Worm (Caenorhabditis elegans) whole organism, late embryonic: ENCODE data around the gene C42D8.1.

ENCODE experiments used
- C08G9.2 ChIP-seq: sonication (generic microtip); optimal IDR thresholded peaks from 2 replicates; lab custom pipeline; 2016; ENCODE audit warnings: mild to moderate bottlenecking, missing genetic modification characterization, moderate library complexity, missing compliant biosample characterization
- T23F11.4 ChIP-seq: fragments of 200-800 bp; sonication (Bioruptor generic); optimal IDR thresholded peaks from 2 replicates; lab custom pipeline; 2018; ENCODE audit warnings: mild to moderate bottlenecking, missing genetic modification characterization, missing compliant biosample characterization
- Y22D7AL.16 ChIP-seq: sonication (generic microtip); optimal IDR thresholded peaks from 2 replicates; lab custom pipeline; 2016; ENCODE audit warnings: missing genetic modification characterization, missing compliant biosample characterization
- ama-1 ChIP-seq: fragments of 150-350 bp; optimal IDR thresholded peaks from 2 replicates; lab custom pipeline; 2014
- ceh-19 ChIP-seq: fragments of 200-800 bp; sonication (Bioruptor generic); optimal IDR thresholded peaks from 2 replicates; lab custom pipeline; 2018; ENCODE audit warnings: mild to moderate bottlenecking, missing genetic modification characterization, missing compliant biosample characterization
- ceh-2 ChIP-seq: sonication (generic microtip); optimal IDR thresholded peaks from 2 replicates; lab custom pipeline; 2016; ENCODE audit warnings: missing genotype, missing genetic modification characterization, missing compliant biosample characterization
- ceh-24 ChIP-seq: sonication (generic microtip); optimal IDR thresholded peaks from 2 replicates; lab custom pipeline; 2016; ENCODE audit warnings: mild to moderate bottlenecking, missing genetic modification characterization, missing compliant biosample characterization
- ceh-31 ChIP-seq: sonication (generic microtip); optimal IDR thresholded peaks from 2 replicates; lab custom pipeline; 2016; ENCODE audit warnings: missing genetic modification characterization, missing compliant biosample characterization
- ceh-45 ChIP-seq: fragments of 200-800 bp; sonication (Bioruptor generic); IDR thresholded peaks from 2 replicates; pipeline ENCODE4 v1.3.6; 2022; ENCODE audit warnings: missing genetic modification reagents, missing genetic modification characterization, missing compliant biosample characterization
- ceh-48 ChIP-seq: sonication (generic microtip); optimal IDR thresholded peaks from 2 replicates; lab custom pipeline; 2016; ENCODE audit warnings: missing genetic modification characterization, inconsistent platforms, missing compliant biosample characterization
- ceh-6 ChIP-seq: fragments of 200-800 bp; sonication (Bioruptor generic); optimal IDR thresholded peaks from 2 replicates; lab custom pipeline; 2018; ENCODE audit warnings: mild to moderate bottlenecking, missing genetic modification characterization, missing compliant biosample characterization
- che-1 ChIP-seq: sonication (generic microtip); optimal IDR thresholded peaks from 2 replicates; lab custom pipeline; 2016; ENCODE audit warnings: mild to moderate bottlenecking, missing genetic modification characterization, missing compliant biosample characterization
- dve-1 ChIP-seq: sonication (generic microtip); optimal IDR thresholded peaks from 2 replicates; lab custom pipeline; 2017; ENCODE audit warnings: antibody characterized with exemption, mild to moderate bottlenecking, missing genetic modification characterization, missing compliant biosample characterization
- elt-2 ChIP-seq: sonication (generic microtip); optimal IDR thresholded peaks from 2 replicates; lab custom pipeline; 2016; ENCODE audit warnings: missing genetic modification reagents, missing genetic modification characterization, missing compliant biosample characterization
- elt-4 ChIP-seq: sonication (generic microtip); optimal IDR thresholded peaks from 2 replicates; lab custom pipeline; 2016; ENCODE audit warnings: missing genetic modification characterization, missing compliant biosample characterization
- ets-4 ChIP-seq: sonication (generic microtip); optimal IDR thresholded peaks from 2 replicates; lab custom pipeline; 2016; ENCODE audit warnings: missing genetic modification characterization, missing compliant biosample characterization
- fax-1 ChIP-seq: sonication (generic microtip); optimal IDR thresholded peaks from 2 replicates; lab custom pipeline; 2016; ENCODE audit warnings: missing genotype, missing genetic modification characterization, missing compliant biosample characterization
- fkh-6 ChIP-seq: sonication (generic microtip); optimal IDR thresholded peaks from 2 replicates; lab custom pipeline; 2016; ENCODE audit warnings: missing genetic modification characterization, missing compliant biosample characterization
- gmeb-2 ChIP-seq: sonication (generic microtip); optimal IDR thresholded peaks from 2 replicates; lab custom pipeline; 2016; ENCODE audit warnings: missing genetic modification characterization, inconsistent platforms, missing compliant biosample characterization
- hlh-13 ChIP-seq: fragments of 200-800 bp; sonication (Bioruptor generic); optimal IDR thresholded peaks from 2 replicates; lab custom pipeline; 2018; ENCODE audit warnings: mild to moderate bottlenecking, missing genetic modification characterization, missing compliant biosample characterization
- hlh-8 ChIP-seq: sonication (generic microtip); optimal IDR thresholded peaks from 2 replicates; lab custom pipeline; 2016; ENCODE audit warnings: missing genotype, missing genetic modification characterization, missing compliant biosample characterization
- lin-11 ChIP-seq: fragments of 200-800 bp; sonication (Bioruptor generic); optimal IDR thresholded peaks from 2 replicates; lab custom pipeline; 2018; ENCODE audit warnings: mild to moderate bottlenecking, missing genetic modification characterization, missing compliant biosample characterization
- madf-2 ChIP-seq: sonication (generic microtip); optimal IDR thresholded peaks from 2 replicates; lab custom pipeline; 2017; ENCODE audit warnings: missing genetic modification characterization, missing compliant biosample characterization
- nfya-1 ChIP-seq: sonication (generic microtip); optimal IDR thresholded peaks from 2 replicates; lab custom pipeline; 2017; ENCODE audit warnings: missing genetic modification characterization, mild to moderate bottlenecking, missing compliant biosample characterization, antibody characterized with exemption, moderate library complexity
- npax-4 ChIP-seq: sonication (generic microtip); optimal IDR thresholded peaks from 2 replicates; lab custom pipeline; 2016; ENCODE audit warnings: missing genetic modification characterization, missing compliant biosample characterization
- odd-2 ChIP-seq: sonication (generic microtip); optimal IDR thresholded peaks from 2 replicates; lab custom pipeline; 2017; ENCODE audit warnings: antibody characterized with exemption, mild to moderate bottlenecking, missing genetic modification characterization, missing compliant biosample characterization
- pat-9 ChIP-seq: fragments of 200-800 bp; sonication (Bioruptor generic); optimal IDR thresholded peaks from 2 replicates; lab custom pipeline; 2018; ENCODE audit warnings: mild to moderate bottlenecking, missing genetic modification characterization, moderate library complexity, missing compliant biosample characterization
- pha-2 ChIP-seq: sonication (generic microtip); optimal IDR thresholded peaks from 2 replicates; lab custom pipeline; 2017; ENCODE audit warnings: mild to moderate bottlenecking, missing genetic modification characterization, missing compliant biosample characterization
- pha-4 ChIP-seq: fragments of 150-350 bp; optimal IDR thresholded peaks from 2 replicates; lab custom pipeline; 2018; ENCODE audit warnings: missing biosample characterization, missing genetic modification reagents, missing genetic modification characterization
- pqm-1 ChIP-seq: sonication (generic microtip); optimal IDR thresholded peaks from 2 replicates; lab custom pipeline; 2016; ENCODE audit warnings: missing genetic modification characterization, missing compliant biosample characterization
- pros-1 ChIP-seq: fragments of 150-350 bp; optimal IDR thresholded peaks from 2 replicates; lab custom pipeline; 2014; ENCODE audit warnings: missing biosample characterization, missing genetic modification reagents, missing genetic modification characterization
- rnt-1 ChIP-seq: sonication (generic microtip); optimal IDR thresholded peaks from 2 replicates; lab custom pipeline; 2016; ENCODE audit warnings: missing genetic modification characterization, missing compliant biosample characterization
- sox-2 ChIP-seq: fragments of 200-800 bp; sonication (Bioruptor generic); IDR thresholded peaks from 2 replicates; pipeline ENCODE4 v1.3.6; 2022; ENCODE audit warnings: missing genetic modification reagents, missing genetic modification characterization, missing compliant biosample characterization
- sox-4 ChIP-seq: sonication (generic microtip); optimal IDR thresholded peaks from 2 replicates; lab custom pipeline; 2017; ENCODE audit warnings: mild to moderate bottlenecking, missing genetic modification characterization, inconsistent platforms, missing compliant biosample characterization
- syd-9 ChIP-seq: sonication (generic microtip); optimal IDR thresholded peaks from 2 replicates; lab custom pipeline; 2016; ENCODE audit warnings: mild to moderate bottlenecking, missing genetic modification characterization, moderate library complexity, missing compliant biosample characterization
- tbx-2 ChIP-seq: sonication (generic microtip); optimal IDR thresholded peaks from 2 replicates; lab custom pipeline; 2016; ENCODE audit warnings: missing genetic modification characterization, missing compliant biosample characterization
- ttx-3 ChIP-seq: sonication (generic microtip); optimal IDR thresholded peaks from 2 replicates; lab custom pipeline; 2016; ENCODE audit warnings: missing genetic modification reagents, missing genetic modification characterization, missing compliant biosample characterization
- unc-42 ChIP-seq: sonication (generic microtip); optimal IDR thresholded peaks from 2 replicates; lab custom pipeline; 2016; ENCODE audit warnings: missing genotype, missing genetic modification characterization, missing compliant biosample characterization
- unc-86 ChIP-seq: sonication (generic microtip); optimal IDR thresholded peaks from 2 replicates; lab custom pipeline; 2016; ENCODE audit warnings: missing genetic modification characterization, missing compliant biosample characterization
- ztf-16 ChIP-seq: sonication (generic microtip); optimal IDR thresholded peaks from 2 replicates; lab custom pipeline; 2017; ENCODE audit warnings: missing genetic modification characterization, missing compliant biosample characterization

The C42D8.1 gene

DNA sequence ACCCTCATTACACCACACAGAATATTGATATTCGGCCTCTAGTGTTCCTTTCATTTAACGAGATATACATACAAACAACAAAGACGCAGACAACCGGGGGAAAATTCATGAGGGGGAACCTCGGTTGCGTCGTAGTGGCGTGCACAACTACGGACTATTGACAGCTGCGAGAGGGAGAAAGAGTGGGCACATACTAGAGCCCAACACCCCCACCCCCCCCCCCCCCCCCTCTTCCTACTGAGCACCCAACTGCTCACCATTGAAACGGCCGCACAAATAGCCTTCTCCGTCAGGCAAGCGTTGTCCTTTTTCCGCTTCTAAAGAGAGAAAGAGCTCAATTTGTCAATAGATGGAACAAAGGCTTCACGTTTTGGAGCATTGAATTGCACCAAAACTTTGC is 30.9 kb downstream of the C42D8.1 start:
- no peak for TF ChIP-seq dve-1 (tag; lab: Kevin White, UChicago)
- TF ChIP-seq ceh-2 (tag; lab: Kevin White, UChicago), result no peak
- TF ChIP-seq T23F11.4 (GFP tag; lab: Kevin White, UChicago), result peak; percentile 35
- TF ChIP-seq elt-2 (tag; lab: Kevin White, UChicago), result no peak
- no peak for TF ChIP-seq syd-9 (tag; lab: Kevin White, UChicago)
- peak; percentile 48 for TF ChIP-seq ceh-48 (tag; lab: Kevin White, UChicago)
- no peak for TF ChIP-seq hlh-8
- TF ChIP-seq fax-1, result no peak
- no peak for TF ChIP-seq Y22D7AL.16
- TF ChIP-seq rnt-1 (tag; lab: Kevin White, UChicago), result no peak
- TF ChIP-seq hlh-13 (GFP tag; lab: Kevin White, UChicago), result no peak
- peak; percentile 71 for TF ChIP-seq pha-2 (tag; lab: Kevin White, UChicago)
- peak; percentile 64 for TF ChIP-seq ceh-19 (GFP tag; lab: Kevin White, UChicago)
- TF ChIP-seq ets-4 (tag; lab: Kevin White, UChicago), result no peak
- TF ChIP-seq pha-4 (tag; lab: Kevin White, UChicago), result no peak
- TF ChIP-seq pat-9 (tag; lab: Kevin White, UChicago), result peak; percentile 43
- no peak for TF ChIP-seq tbx-2 (tag; lab: Kevin White, UChicago)
- no peak for TF ChIP-seq madf-2 (tag; lab: Kevin White, UChicago)
- no peak for TF ChIP-seq pqm-1 (tag; lab: Kevin White, UChicago)
- no peak for TF ChIP-seq sox-2 (GFP tag; lab: Robert Waterston, UW)
- TF ChIP-seq ceh-24 (tag; lab: Kevin White, UChicago), result no peak
- TF ChIP-seq gmeb-2 (tag; lab: Kevin White, UChicago), result no peak
- no peak for TF ChIP-seq ama-1 (lab: Kevin White, UChicago)
- TF ChIP-seq odd-2, result no peak
- no peak for TF ChIP-seq ceh-45 (GFP tag; lab: Robert Waterston, UW)
- TF ChIP-seq ttx-3, result no peak
- peak; percentile 5 for TF ChIP-seq unc-42 (tag; lab: Kevin White, UChicago)
- no peak for TF ChIP-seq ceh-6
- no peak for TF ChIP-seq fkh-6 (tag; lab: Kevin White, UChicago)
- no peak for TF ChIP-seq elt-4 (tag; lab: Kevin White, UChicago)
- TF ChIP-seq che-1 (tag; lab: Kevin White, UChicago), result peak; percentile 42
- no peak for TF ChIP-seq unc-86 (tag; lab: Kevin White, UChicago)
- no peak for TF ChIP-seq pros-1 (tag; lab: Kevin White, UChicago)
- peak; percentile 16 for TF ChIP-seq nfya-1 (tag; lab: Kevin White, UChicago)

DNA sequence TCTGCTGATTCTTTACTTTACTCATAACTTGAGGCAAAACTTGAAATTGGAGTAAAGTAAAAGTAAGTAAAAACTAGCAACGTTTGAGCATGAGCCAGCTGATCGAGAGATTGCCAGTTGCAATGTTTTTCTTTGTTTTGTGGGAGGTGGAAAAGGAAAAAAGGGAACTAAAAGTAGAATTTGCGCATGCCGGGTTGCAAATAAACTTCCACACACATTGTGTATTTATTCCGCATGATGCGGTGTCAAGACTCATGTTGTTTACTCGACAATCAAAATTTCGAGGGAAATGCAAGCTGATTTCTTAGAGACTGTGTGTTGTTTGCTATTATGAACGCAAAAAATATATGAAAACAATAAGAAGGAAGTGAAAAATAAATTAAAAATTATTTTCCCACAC is 33.1 kb downstream of the C42D8.1 start:
- TF ChIP-seq rnt-1 (tag; lab: Kevin White, UChicago) (no peak), ceh-31 (tag; lab: Kevin White, UChicago) (no peak), C08G9.2 (tag; lab: Kevin White, UChicago) (no peak), fkh-6 (tag; lab: Kevin White, UChicago) (no peak), ztf-16 (tag; lab: Kevin White, UChicago) (no peak)

DNA sequence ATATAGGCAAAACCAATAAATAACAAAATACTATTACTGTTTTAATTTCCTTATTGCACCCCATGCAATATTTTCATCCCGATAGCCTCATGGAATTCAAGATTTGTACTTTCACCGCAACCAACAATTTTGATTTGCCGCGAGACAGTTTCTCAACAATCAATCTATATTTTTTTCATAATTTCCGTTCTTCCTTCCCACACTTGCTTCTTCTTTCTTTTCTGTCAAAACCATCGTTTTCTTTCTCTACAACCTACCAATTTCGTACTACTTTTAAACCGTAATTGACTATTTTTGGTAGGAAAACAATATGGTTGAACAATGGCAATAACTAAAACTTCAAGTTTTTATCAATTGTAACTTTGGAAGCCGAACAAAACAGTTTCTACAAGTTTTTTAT is 38.6 kb downstream of the C42D8.1 start, which contains the start of gene C31H2.14:
Gene C31H2.14, plus strand, starts transcription at position 301 of the 400 bp plus-strand sequence.
- TF ChIP-seq ets-4 (tag; lab: Kevin White, UChicago), result no peak
- no peak for TF ChIP-seq lin-11 (tag; lab: Kevin White, UChicago)
- TF ChIP-seq C08G9.2 (tag; lab: Kevin White, UChicago), result no peak
- TF ChIP-seq dve-1 (tag; lab: Kevin White, UChicago), result no peak
- TF ChIP-seq sox-4 (tag; lab: Kevin White, UChicago), result no peak
- TF ChIP-seq fax-1, result no peak
- TF ChIP-seq che-1 (tag; lab: Kevin White, UChicago), result no peak
- TF ChIP-seq npax-4 (tag; lab: Kevin White, UChicago), result no peak
- no peak for TF ChIP-seq pat-9 (tag; lab: Kevin White, UChicago)
